Worm (Caenorhabditis elegans) whole organism, L1 larva: ENCODE measurements around the gene W05H9.4.
A peak's percentile ranks its signal among the peaks of the same experiment; 100 is the strongest.

Source experiments
- C16A3.4 ChIP-seq: fragments of 150-350 bp; optimal IDR thresholded peaks from 2 replicates; lab custom pipeline; 2014; ENCODE audit warnings: missing biosample characterization, missing genetic modification characterization
- Y116A8C.19 ChIP-seq: sonication (generic microtip); optimal IDR thresholded peaks from 2 replicates; lab custom pipeline; 2016; ENCODE audit warnings: missing compliant biosample characterization, missing genetic modification characterization, borderline replicate concordance
- aha-1 ChIP-seq: fragments of 150-350 bp; optimal IDR thresholded peaks from 2 replicates; lab custom pipeline; 2014; ENCODE audit warnings: missing biosample characterization, missing genetic modification characterization
- aly-2 ChIP-seq: fragments of 150-350 bp; optimal IDR thresholded peaks from 2 replicates; lab custom pipeline; 2014; ENCODE audit warnings: missing biosample characterization, missing genetic modification characterization
- ama-1 ChIP-seq: fragments of 150-350 bp; optimal IDR thresholded peaks from 2 replicates; lab custom pipeline; 2014
- blmp-1 ChIP-seq: fragments of 150-350 bp; optimal IDR thresholded peaks from 2 replicates; lab custom pipeline; 2014; ENCODE audit warnings: missing biosample characterization, missing genetic modification characterization
- ceh-63 ChIP-seq: fragments of 200-800 bp; sonication (Bioruptor generic); optimal IDR thresholded peaks from 2 replicates; lab custom pipeline; 2018; ENCODE audit warnings: mild to moderate bottlenecking, missing genetic modification characterization, missing compliant biosample characterization
- ceh-90 ChIP-seq: sonication (generic microtip); optimal IDR thresholded peaks from 2 replicates; lab custom pipeline; 2016; ENCODE audit warnings: missing genetic modification characterization, missing compliant biosample characterization
- ces-1 ChIP-seq: fragments of 150-350 bp; optimal IDR thresholded peaks from 2 replicates; lab custom pipeline; 2014; ENCODE audit warnings: missing biosample characterization, missing genetic modification reagents, missing genetic modification characterization
- dpl-1 ChIP-seq, 3 experiments: fragments of 150-350 bp in 2 of 3; sonication (generic microtip) in 1 of 3; optimal IDR thresholded peaks; 2 replicates each; lab custom pipeline; 2014 to 2017; ENCODE audit warnings: missing biosample characterization in 3 of 3, missing genetic modification characterization in 3 of 3, missing genetic modification reagents in 3 of 3
- efl-1 ChIP-seq, 4 experiments: fragments of 150-350 bp; optimal IDR thresholded peaks in 3 of 4; peaks in 1 of 4; 1 replicate in 1 of 4; 2 replicates in 3 of 4; lab custom pipeline; 2014; ENCODE audit warnings: missing biosample characterization in 2 of 4, missing genetic modification characterization in 2 of 4, missing genetic modification reagents in 2 of 4
- efl-3 ChIP-seq: fragments of 200-800 bp; sonication (Bioruptor generic); optimal IDR thresholded peaks from 2 replicates; lab custom pipeline; 2018; ENCODE audit warnings: mild to moderate bottlenecking, missing genetic modification characterization, missing compliant biosample characterization
- egl-13 ChIP-seq: sonication (generic microtip); optimal IDR thresholded peaks from 2 replicates; lab custom pipeline; 2016; ENCODE audit warnings: missing genotype, missing genetic modification reagents, missing genetic modification characterization, missing compliant biosample characterization
- egl-27 ChIP-seq, 2 experiments: fragments of 150-350 bp in 1 of 2; sonication (generic microtip); optimal IDR thresholded peaks; 3 replicates each; lab custom pipeline; 2017 to 2018; ENCODE audit warnings: missing biosample characterization in 2 of 2, missing genetic modification characterization in 2 of 2, missing genetic modification reagents in 2 of 2
- elt-3 ChIP-seq, 6 experiments: fragments of 150-350 bp in 1 of 6; sonication (generic microtip); optimal IDR thresholded peaks; 2 replicates each; lab custom pipeline; 2017 to 2018; ENCODE audit warnings: missing biosample characterization in 6 of 6, missing genetic modification characterization in 6 of 6, inconsistent platforms in 1 of 6
- ets-5 ChIP-seq: fragments of 200-800 bp; sonication (Bioruptor generic); IDR thresholded peaks from 2 replicates; pipeline ENCODE4 v1.3.6; 2022; ENCODE audit warnings: missing genetic modification characterization, missing compliant biosample characterization
- fkh-4 ChIP-seq: sonication (generic microtip); optimal IDR thresholded peaks from 2 replicates; lab custom pipeline; 2016; ENCODE audit warnings: missing compliant biosample characterization, missing genetic modification characterization, borderline replicate concordance
- lin-13 ChIP-seq: fragments of 150-350 bp; optimal IDR thresholded peaks from 2 replicates; lab custom pipeline; 2014; ENCODE audit warnings: missing biosample characterization, missing genetic modification reagents, missing genetic modification characterization
- lin-14 ChIP-seq: fragments of 200-800 bp; sonication (Bioruptor generic); optimal IDR thresholded peaks from 2 replicates; lab custom pipeline; 2018; ENCODE audit warnings: mild to moderate bottlenecking, missing genetic modification characterization, moderate library complexity, missing compliant biosample characterization
- lin-15B ChIP-seq: fragments of 150-350 bp; sonication (generic microtip); optimal IDR thresholded peaks from 3 replicates; lab custom pipeline; 2014; ENCODE audit warnings: missing biosample characterization, missing genetic modification characterization
- lin-39 ChIP-seq: fragments of 150-350 bp; optimal IDR thresholded peaks from 2 replicates; lab custom pipeline; 2014; ENCODE audit warnings: missing biosample characterization, missing genetic modification reagents, missing genetic modification characterization
- mab-9 ChIP-seq: fragments of 200-800 bp; sonication (Bioruptor generic); IDR thresholded peaks from 2 replicates; pipeline ENCODE4 v1.3.6; 2022; ENCODE audit warnings: missing genetic modification reagents, missing genetic modification characterization, missing compliant biosample characterization
- mdl-1 ChIP-seq, 2 experiments: fragments of 150-350 bp; optimal IDR thresholded peaks; 2 replicates each; lab custom pipeline; 2014 to 2017; ENCODE audit warnings: missing biosample characterization in 2 of 2, missing genetic modification characterization in 2 of 2, inconsistent platforms in 1 of 2
- mep-1 ChIP-seq: fragments of 150-350 bp; optimal IDR thresholded peaks from 2 replicates; lab custom pipeline; 2014; ENCODE audit warnings: missing biosample characterization, missing genetic modification characterization
- nhr-11 ChIP-seq: fragments of 150-350 bp; optimal IDR thresholded peaks from 2 replicates; lab custom pipeline; 2014; ENCODE audit warnings: missing biosample characterization, missing genetic modification characterization
- nhr-12 ChIP-seq: sonication (generic microtip); optimal IDR thresholded peaks from 2 replicates; lab custom pipeline; 2017; ENCODE audit warnings: missing biosample characterization, missing genetic modification characterization
- nhr-19 ChIP-seq: fragments of 200-800 bp; sonication (Bioruptor generic); conservative IDR thresholded peaks from 2 replicates; pipeline ENCODE4 v1.3.6; 2022; ENCODE audit warnings: missing genetic modification characterization, missing compliant biosample characterization
- nhr-20 ChIP-seq: sonication (generic microtip); optimal IDR thresholded peaks from 2 replicates; lab custom pipeline; 2016; ENCODE audit warnings: mild to moderate bottlenecking, missing genetic modification characterization, missing compliant biosample characterization
- nhr-237 ChIP-seq: fragments of 150-350 bp; optimal IDR thresholded peaks from 2 replicates; lab custom pipeline; 2014; ENCODE audit warnings: missing biosample characterization, missing genetic modification characterization
- nhr-28 ChIP-seq: fragments of 150-350 bp; optimal IDR thresholded peaks from 2 replicates; lab custom pipeline; 2014; ENCODE audit warnings: missing biosample characterization, missing genetic modification characterization
- nhr-47 ChIP-seq: sonication (generic microtip); optimal IDR thresholded peaks from 2 replicates; lab custom pipeline; 2016; ENCODE audit warnings: mild to moderate bottlenecking, missing genetic modification characterization, moderate library complexity, missing compliant biosample characterization
- nhr-71 ChIP-seq: sonication (generic microtip); optimal IDR thresholded peaks from 2 replicates; lab custom pipeline; 2016; ENCODE audit warnings: mild to moderate bottlenecking, missing genetic modification characterization, moderate library complexity, missing compliant biosample characterization
- nhr-77 ChIP-seq: fragments of 150-350 bp; optimal IDR thresholded peaks from 2 replicates; lab custom pipeline; 2014; ENCODE audit warnings: missing biosample characterization, missing genetic modification characterization
- nhr-85 ChIP-seq: sonication (generic microtip); peaks from one replicate; lab custom pipeline; 2016; ENCODE audit warnings: missing genetic modification characterization, inconsistent platforms, missing compliant biosample characterization
- nhr-90 ChIP-seq: sonication (generic microtip); optimal IDR thresholded peaks from 2 replicates; lab custom pipeline; 2016; ENCODE audit warnings: mild to moderate bottlenecking, missing genetic modification characterization, missing compliant biosample characterization; ENCODE audit not compliant: poor library complexity
- pqm-1 ChIP-seq: sonication (generic microtip); optimal IDR thresholded peaks from 3 replicates; lab custom pipeline; 2017; ENCODE audit warnings: missing biosample characterization, missing genetic modification characterization
- snpc-4 ChIP-seq: fragments of 150-350 bp; optimal IDR thresholded peaks from 2 replicates; lab custom pipeline; 2014; ENCODE audit warnings: missing biosample characterization, missing genetic modification characterization
- snu-23 ChIP-seq: sonication (generic microtip); optimal IDR thresholded peaks from 2 replicates; lab custom pipeline; 2016; ENCODE audit warnings: missing genetic modification characterization, missing compliant biosample characterization
- unc-86 ChIP-seq: sonication (generic microtip); optimal IDR thresholded peaks from 2 replicates; lab custom pipeline; 2016; ENCODE audit warnings: missing genetic modification characterization, missing compliant biosample characterization
- unc-98 ChIP-seq: fragments of 200-800 bp; sonication (Bioruptor generic); IDR thresholded peaks from 2 replicates; pipeline ENCODE4 v1.3.6; 2022; ENCODE audit warnings: missing genetic modification characterization, missing compliant biosample characterization
- ztf-4 ChIP-seq: fragments of 150-350 bp; optimal IDR thresholded peaks from 2 replicates; lab custom pipeline; 2014; ENCODE audit warnings: missing biosample characterization, missing genetic modification characterization

Gene W05H9.4

ce11 chrX:6280998-6281397 lies 17.6 kb downstream of the W05H9.4 start:
- TF ChIP-seq nhr-237 (tag; lab: Kevin White, UChicago) (no peak), lin-15B (tag; lab: Kevin White, UChicago) (no peak), dpl-1 (GFP tag; optimal IDR thresholded peaks at IDR 0.05; lab: Kevin White, UChicago) (no peak), nhr-28 (no peak), ztf-4 (no peak), aly-2 (tag; lab: Kevin White, UChicago) (peak; percentile 56), ceh-90 (no peak), nhr-20 (tag; lab: Kevin White, UChicago) (no peak), blmp-1 (tag; lab: Kevin White, UChicago) (peak; percentile 3), mab-9 (no peak), lin-39 (tag; lab: Kevin White, UChicago) (no peak), Y116A8C.19 (tag; lab: Kevin White, UChicago) (no peak), ceh-63 (no peak), nhr-85 (tag; lab: Kevin White, UChicago) (peak; percentile 77), elt-3 (tag; optimal IDR thresholded peaks at IDR 0.05; lab: Kevin White, UChicago) (peak in 1 of 6 experiments; percentile 53), nhr-47 (tag; lab: Kevin White, UChicago) (peak; percentile 34), aha-1 (tag; lab: Kevin White, UChicago) (no peak), egl-27 (tag; optimal IDR thresholded peaks at IDR 0.05; lab: Kevin White, UChicago) (no peak), nhr-77 (tag; lab: Kevin White, UChicago) (no peak), egl-13 (tag; lab: Kevin White, UChicago) (no peak), ama-1 (lab: Kevin White, UChicago) (peak; percentile 79), pqm-1 (no peak), lin-14 (GFP tag; lab: Kevin White, UChicago) (peak; percentile 28), unc-98 (no peak), ets-5 (GFP tag; lab: Robert Waterston, UW) (no peak), snpc-4 (tag; lab: Kevin White, UChicago) (no peak), nhr-71 (tag; lab: Kevin White, UChicago) (peak; percentile 13), nhr-90 (tag; lab: Kevin White, UChicago) (peak; percentile 29), efl-1 (optimal IDR thresholded peaks at IDR 0.05; lab: Kevin White, UChicago) (no peak), efl-1 (GFP tag; optimal IDR thresholded peaks at IDR 0.05 in 1 of 2; lab: Kevin White, UChicago) (no peak), lin-13 (GFP tag; lab: Kevin White, UChicago) (no peak), nhr-12 (tag; lab: Kevin White, UChicago) (no peak), ces-1 (no peak), snu-23 (GFP tag; lab: Kevin White, UChicago) (no peak), nhr-19 (GFP tag; lab: Robert Waterston, UW) (0 out of 2 replicates have a peak, but pooled peaks have one; percentile 17), C16A3.4 (tag; lab: Kevin White, UChicago) (no peak), fkh-4 (tag; lab: Kevin White, UChicago) (no peak), nhr-11 (tag; lab: Kevin White, UChicago) (no peak), mdl-1 (tag; optimal IDR thresholded peaks at IDR 0.05; lab: Kevin White, UChicago) (no peak)

ce11 chrX:6286154-6286553 lies 22.7 kb downstream of the W05H9.4 start:
- TF ChIP-seq nhr-77 (tag; lab: Kevin White, UChicago) (no peak), egl-13 (tag; lab: Kevin White, UChicago) (no peak), nhr-90 (tag; lab: Kevin White, UChicago) (no peak), unc-86 (no peak), mep-1 (no peak), nhr-11 (tag; lab: Kevin White, UChicago) (no peak)

- TF ChIP-seq efl-3 (GFP tag; lab: Kevin White, UChicago): no peak
Measured at ce11 chrX:6289038-6289437, 25.6 kb downstream of the W05H9.4 start.
